Fruit fly (Drosophila melanogaster): Measurements from ENCODE around the gene ttk.

The ttk gene

DNA sequence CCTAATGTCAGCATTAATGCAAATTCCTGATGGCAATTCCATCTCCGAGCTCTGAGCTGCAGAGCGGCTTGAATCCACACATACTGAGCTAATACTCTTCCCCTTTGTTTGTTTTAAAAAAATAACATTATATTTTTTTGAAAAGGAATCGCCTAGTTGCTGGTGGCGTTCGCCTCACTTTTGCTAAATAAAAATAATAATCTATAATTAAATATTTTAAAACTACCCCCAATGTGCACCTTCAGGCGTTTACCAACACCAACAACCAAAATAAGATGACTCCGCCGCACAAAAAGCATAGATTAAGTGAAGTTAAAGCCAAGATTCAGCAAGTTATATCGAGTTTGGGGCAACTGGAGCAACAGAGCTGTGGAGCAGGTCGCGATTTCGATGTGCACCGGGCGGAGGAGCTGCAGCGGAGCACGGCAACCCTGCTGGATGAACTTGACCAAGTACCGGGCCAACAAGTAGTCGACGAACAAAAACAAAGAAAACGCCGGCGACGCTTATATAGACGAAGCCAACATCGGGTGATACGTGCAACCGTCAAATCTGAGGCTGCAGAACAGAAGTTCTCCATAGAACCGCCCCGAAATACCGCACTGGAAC is 30.5 kb downstream of the ttk start, which contains the start of gene CG1896 (continued):
- peak; percentile 4 for TF ChIP-seq CTCF (GFP tag; optimal IDR thresholded peaks at IDR 0.05)
- peak in 1 of 2 experiments; percentile 30 for TF ChIP-seq Hr51 (GFP tag; optimal IDR thresholded peaks at IDR 0.05)
- TF ChIP-seq CG4707 (GFP tag; optimal IDR thresholded peaks at IDR 0.05): no peak
- no peak for TF ChIP-seq Antp (GFP tag; optimal IDR thresholded peaks at IDR 0.05)
- TF ChIP-seq CG7839 (tag; optimal IDR thresholded peaks at IDR 0.05): peak; percentile 44
- TF ChIP-seq CG8359 (GFP tag; optimal IDR thresholded peaks at IDR 0.05; ENCODE audit: borderline replicate concordance): no peak
- no peak for TF ChIP-seq vnd (GFP tag; IDR thresholded peaks at IDR 0.05; ENCODE audit: partially characterized antibody)
- TF ChIP-seq kay (GFP tag; optimal IDR thresholded peaks at IDR 0.05): no peak
- 0 out of 3 replicates have a peak, but pooled peaks have one; percentile 38 for TF ChIP-seq otp (GFP tag; IDR thresholded peaks at IDR 0.05)
- TF ChIP-seq D19A (tag; optimal IDR thresholded peaks at IDR 0.05): peak; percentile 87
- peak; percentile 52 for TF ChIP-seq CG4424 (GFP tag; optimal IDR thresholded peaks at IDR 0.05)
- TF ChIP-seq CG17328 (GFP tag; IDR thresholded peaks at IDR 0.05): peak; percentile 63
- no peak for TF ChIP-seq CG9609 (GFP tag; optimal IDR thresholded peaks at IDR 0.05)
- TF ChIP-seq chn (GFP tag; optimal IDR thresholded peaks at IDR 0.05): no peak
- TF ChIP-seq CG43689 (GFP tag; IDR thresholded peaks at IDR 0.05): no peak
- no peak for TF ChIP-seq gsb-n (tag; optimal IDR thresholded peaks at IDR 0.05)
- TF ChIP-seq CG17612 (GFP tag; IDR thresholded peaks at IDR 0.05): no peak
- no peak for TF ChIP-seq bowl (GFP tag; IDR thresholded peaks at IDR 0.05)
- 0 out of 2 replicates have a peak, but pooled peaks have one; percentile 32 for TF ChIP-seq Ada2b (GFP tag; IDR thresholded peaks at IDR 0.05)
- TF ChIP-seq CG11085 (GFP tag; IDR thresholded peaks at IDR 0.05): no peak
- peak; percentile 42; the same call in 1 of the 3 replicates for TF ChIP-seq CG34422 (GFP tag; IDR thresholded peaks at IDR 0.05)
- no peak for TF ChIP-seq Dref (GFP tag; IDR thresholded peaks at IDR 0.05)
- TF ChIP-seq Mad (GFP tag; optimal IDR thresholded peaks at IDR 0.05): no peak
- peak; percentile 59 for TF ChIP-seq stwl (tag; optimal IDR thresholded peaks at IDR 0.05)
- TF ChIP-seq CG6683 (GFP tag; optimal IDR thresholded peaks at IDR 0.05): no peak
- no peak for TF ChIP-seq salm (tag; optimal IDR thresholded peaks at IDR 0.05)
- no peak for TF ChIP-seq CG7372 (GFP tag; IDR thresholded peaks at IDR 0.05)
- peak; percentile 29 for TF ChIP-seq ind (GFP tag; optimal IDR thresholded peaks at IDR 0.05)
- TF ChIP-seq Dll (GFP tag; IDR thresholded peaks at IDR 0.05; ENCODE audit: partially characterized antibody): no peak
- TF ChIP-seq Hr3 (GFP tag; optimal IDR thresholded peaks at IDR 0.05): no peak
- peak; percentile 23 for TF ChIP-seq CG18764 (GFP tag; optimal IDR thresholded peaks at IDR 0.05)
- TF ChIP-seq en (GFP tag; optimal IDR thresholded peaks at IDR 0.05): no peak
- no peak for TF ChIP-seq Adf1 (GFP tag; IDR thresholded peaks at IDR 0.05)
- TF ChIP-seq ato (GFP tag; IDR thresholded peaks at IDR 0.05; ENCODE audit: partially characterized antibody): no peak
- TF ChIP-seq Dbx (GFP tag; IDR thresholded peaks at IDR 0.05): no peak; the same call in 2 of the 3 replicates
- no peak for TF ChIP-seq HHEX (GFP tag; optimal IDR thresholded peaks at IDR 0.05)
- TF ChIP-seq CG13287 (GFP tag; IDR thresholded peaks at IDR 0.05; ENCODE audit: partially characterized antibody): 0 out of 2 replicates have a peak, but pooled peaks have one; percentile 23
- peak; percentile 5 for TF ChIP-seq MTF-1 (GFP tag; optimal IDR thresholded peaks at IDR 0.05; ENCODE audit: borderline replicate concordance)
- TF ChIP-seq sug (tag; optimal IDR thresholded peaks at IDR 0.05): peak; percentile 20
- TF ChIP-seq Rx (GFP tag; IDR thresholded peaks at IDR 0.05): 0 out of 2 replicates have a peak, but pooled peaks have one; percentile 25
- TF ChIP-seq bbx (GFP tag; IDR thresholded peaks at IDR 0.05; ENCODE audit: partially characterized antibody): 0 out of 2 replicates have a peak, but pooled peaks have one; percentile 14
- 0 out of 2 replicates have a peak, but pooled peaks have one; percentile 12 for TF ChIP-seq cas (GFP tag; IDR thresholded peaks at IDR 0.05)
- TF ChIP-seq wdn (GFP tag; IDR thresholded peaks at IDR 0.05): no peak
- no peak for TF ChIP-seq ro (GFP tag; IDR thresholded peaks at IDR 0.05)
- TF ChIP-seq unpg (GFP tag; optimal IDR thresholded peaks at IDR 0.05): peak; percentile 43
- no peak for TF ChIP-seq Hey (tag; optimal IDR thresholded peaks at IDR 0.05)
- peak; percentile 55 for TF ChIP-seq CG17359 (tag; optimal IDR thresholded peaks at IDR 0.05)
- peak; percentile 60 for TF ChIP-seq CG8924 (tag; optimal IDR thresholded peaks at IDR 0.05)
- TF ChIP-seq slou (GFP tag; optimal IDR thresholded peaks at IDR 0.05): no peak
- no peak for TF ChIP-seq CG6791 (GFP tag; IDR thresholded peaks at IDR 0.05; ENCODE audit: partially characterized antibody)

Data from whole organism, embryonic.